Fruit fly (Drosophila melanogaster) whole organism, embryonic: ENCODE data around the gene ida.

Experiments used
- Antp ChIP-seq: fragments of 200-800 bp; sonication (Bioruptor generic); optimal IDR thresholded peaks from 3 replicates; lab custom pipeline; 2016; ENCODE audit warnings: missing biosample characterization, missing genetic modification characterization
- CG10147 ChIP-seq: fragments of 200-800 bp; sonication (Bioruptor generic); optimal IDR thresholded peaks from 2 replicates; lab custom pipeline; 2019; ENCODE audit warnings: missing biosample characterization, mild to moderate bottlenecking, missing genetic modification characterization, moderate library complexity
- CG10959 ChIP-seq: fragments of 200-800 bp; sonication (Bioruptor generic); IDR thresholded peaks from 2 replicates; pipeline ENCODE4 v1.3.6; 2022; ENCODE audit warnings: missing biosample characterization, missing genetic modification characterization
- CG11560 ChIP-seq: fragments of 200-800 bp; sonication (Bioruptor generic); IDR thresholded peaks from 3 replicates; pipeline ENCODE4 v1.3.6; 2022; ENCODE audit warnings: missing biosample characterization, missing genetic modification characterization
- CG12071 ChIP-seq: fragments of 200-800 bp; sonication (Bioruptor generic); optimal IDR thresholded peaks from 3 replicates; lab custom pipeline; 2018; ENCODE audit warnings: missing biosample characterization, mild to moderate bottlenecking, missing genetic modification characterization
- CG12391 ChIP-seq: fragments of 200-800 bp; sonication (Bioruptor generic); optimal IDR thresholded peaks from 3 replicates; lab custom pipeline; 2018; ENCODE audit warnings: missing biosample characterization, mild to moderate bottlenecking, missing genetic modification characterization, moderate library complexity
- CG12659 ChIP-seq: fragments of 200-800 bp; sonication (Bioruptor generic); optimal IDR thresholded peaks from 3 replicates; lab custom pipeline; 2017; ENCODE audit warnings: mild to moderate bottlenecking, missing biosample characterization, missing genetic modification reagents, missing genetic modification characterization
- CG14014 ChIP-seq: fragments of 200-800 bp; sonication (Bioruptor generic); IDR thresholded peaks from 2 replicates; pipeline ENCODE4 v1.3.6; 2022; ENCODE audit warnings: missing biosample characterization, missing genetic modification characterization
- CG14667 ChIP-seq: fragments of 200-800 bp; sonication (Bioruptor generic); IDR thresholded peaks from 2 replicates; pipeline ENCODE4 v1.3.6; 2022; ENCODE audit warnings: missing biosample characterization, missing genetic modification characterization
- CG14965 ChIP-seq: fragments of 200-800 bp; sonication (Bioruptor generic); optimal IDR thresholded peaks from 2 replicates; lab custom pipeline; 2016; ENCODE audit warnings: missing biosample characterization, missing genetic modification characterization, borderline replicate concordance
- CG15269 ChIP-seq: fragments of 200-800 bp; sonication (Bioruptor generic); optimal IDR thresholded peaks from 2 replicates; lab custom pipeline; 2018; ENCODE audit warnings: missing biosample characterization, mild to moderate bottlenecking, missing genetic modification characterization, moderate library complexity
- CG1529 ChIP-seq: fragments of 200-800 bp; sonication (Bioruptor generic); optimal IDR thresholded peaks from 3 replicates; lab custom pipeline; 2018; ENCODE audit warnings: missing biosample characterization, missing genetic modification characterization
- CG17829 ChIP-seq: fragments of 200-800 bp; optimal IDR thresholded peaks from 2 replicates; lab custom pipeline; 2019; ENCODE audit warnings: missing biosample characterization, mild to moderate bottlenecking, missing genetic modification characterization, moderate library complexity
- CG18011 ChIP-seq: fragments of 200-800 bp; sonication (Bioruptor generic); optimal IDR thresholded peaks from 2 replicates; lab custom pipeline; 2017; ENCODE audit warnings: missing biosample characterization, missing genetic modification characterization, mild to moderate bottlenecking, moderate library complexity, missing genotype
- CG3163 ChIP-seq: fragments of 200-800 bp; sonication (Bioruptor generic); optimal IDR thresholded peaks from 3 replicates; lab custom pipeline; 2016; ENCODE audit warnings: missing biosample characterization, missing genetic modification characterization
- CG32532 ChIP-seq: fragments of 200-800 bp; sonication (Bioruptor generic); IDR thresholded peaks from 2 replicates; pipeline ENCODE4 v1.3.6; 2022; ENCODE audit warnings: missing biosample characterization, missing genetic modification characterization
- CG3281 ChIP-seq: fragments of 200-800 bp; sonication (Bioruptor generic); optimal IDR thresholded peaks from 3 replicates; lab custom pipeline; 2017; ENCODE audit warnings: missing biosample characterization, mild to moderate bottlenecking, missing genetic modification characterization
- CG3726 ChIP-seq: fragments of 200-800 bp; sonication (Bioruptor generic); IDR thresholded peaks from 3 replicates; pipeline ENCODE4, ENCODE4 v1.3.6; 2022; ENCODE audit warnings: missing biosample characterization, missing genetic modification characterization
- CG43689 ChIP-seq: fragments of 200-800 bp; sonication (Bioruptor generic); IDR thresholded peaks from 2 replicates; pipeline ENCODE4 v1.3.6; 2022; ENCODE audit warnings: missing biosample characterization, missing genetic modification characterization
- CG4404 ChIP-seq: fragments of 200-800 bp; sonication (Bioruptor generic); IDR thresholded peaks from 2 replicates; pipeline ENCODE4 v1.3.6; 2022; ENCODE audit warnings: missing biosample characterization, missing genetic modification characterization
- CG4820 ChIP-seq: fragments of 200-800 bp; sonication (Bioruptor generic); optimal IDR thresholded peaks from 3 replicates; lab custom pipeline; 2016; ENCODE audit warnings: missing biosample characterization, missing genetic modification characterization
- CG5245 ChIP-seq: fragments of 200-800 bp; sonication (Bioruptor generic); optimal IDR thresholded peaks from 3 replicates; lab custom pipeline; 2016; ENCODE audit warnings: missing biosample characterization, missing genetic modification characterization
- CG6765 ChIP-seq: fragments of 200-800 bp; sonication (Bioruptor generic); optimal IDR thresholded peaks from 3 replicates; lab custom pipeline; 2017; ENCODE audit warnings: missing biosample characterization, mild to moderate bottlenecking, missing genetic modification characterization
- CG6791 ChIP-seq: fragments of 200-800 bp; sonication (Bioruptor generic); IDR thresholded peaks from 3 replicates; pipeline ENCODE4 v1.3.6; 2022; ENCODE audit warnings: missing biosample characterization, missing genetic modification characterization; ENCODE audit not compliant: partially characterized antibody
- CG7928 ChIP-seq: fragments of 200-800 bp; sonication (Bioruptor generic); optimal IDR thresholded peaks from 2 replicates; lab custom pipeline; 2017; ENCODE audit warnings: missing biosample characterization, mild to moderate bottlenecking, missing genetic modification characterization
- CG8089 ChIP-seq: fragments of 200-800 bp; sonication (Bioruptor generic); optimal IDR thresholded peaks from 3 replicates; lab custom pipeline; 2016; ENCODE audit warnings: missing biosample characterization, missing genetic modification characterization
- Camta ChIP-seq: fragments of 200-800 bp; sonication (Bioruptor generic); optimal IDR thresholded peaks from 2 replicates; lab custom pipeline; 2016; ENCODE audit warnings: missing biosample characterization, missing genetic modification characterization
- CrebB ChIP-seq: fragments of 200-800 bp; sonication (Bioruptor generic); optimal IDR thresholded peaks from 3 replicates; lab custom pipeline; 2018; ENCODE audit warnings: missing biosample characterization, mild to moderate bottlenecking, missing genetic modification characterization
- Dbx ChIP-seq: fragments of 200-800 bp; sonication (Bioruptor generic); IDR thresholded peaks from 3 replicates; pipeline ENCODE4 v1.3.6; 2022; ENCODE audit warnings: missing biosample characterization, missing genetic modification characterization
- GATAe ChIP-seq: fragments of 200-800 bp; sonication (Bioruptor generic); conservative IDR thresholded peaks from 2 replicates; pipeline ENCODE4 v1.3.6; 2022; ENCODE audit warnings: missing biosample characterization, missing genetic modification characterization
- Gsc ChIP-seq: fragments of 200-800 bp; sonication (Bioruptor generic); IDR thresholded peaks from 2 replicates; pipeline ENCODE4 v1.3.6; 2022; ENCODE audit warnings: missing biosample characterization, missing genetic modification characterization
- HmgD ChIP-seq: fragments of 200-800 bp; sonication (Bioruptor generic); optimal IDR thresholded peaks from 3 replicates; lab custom pipeline; 2016; ENCODE audit warnings: missing biosample characterization, missing genetic modification characterization
- Hmr ChIP-seq: fragments of 200-800 bp; sonication (Bioruptor generic); optimal IDR thresholded peaks from 3 replicates; lab custom pipeline; 2017; ENCODE audit warnings: mild to moderate bottlenecking, missing biosample characterization, missing genetic modification reagents, missing genetic modification characterization
- Hr51 ChIP-seq, 2 experiments: fragments of 200-800 bp; sonication (Bioruptor generic); optimal IDR thresholded peaks; 2 replicates in 1 of 2; 3 replicates in 1 of 2; lab custom pipeline; 2016 to 2018; ENCODE audit warnings: missing biosample characterization in 2 of 2, missing genetic modification characterization in 2 of 2, mild to moderate bottlenecking in 1 of 2, moderate library complexity in 1 of 2
- Med ChIP-seq: fragments of 200-800 bp; sonication (Bioruptor generic); peaks from one replicate; lab custom pipeline; 2016; ENCODE audit warnings: missing biosample characterization, missing genetic modification characterization, mild to moderate bottlenecking, inconsistent platforms, moderate library complexity
- Usf ChIP-seq: fragments of 200-800 bp; sonication (Bioruptor generic); optimal IDR thresholded peaks from 2 replicates; lab custom pipeline; 2017; ENCODE audit warnings: missing genotype, missing biosample characterization, missing genetic modification characterization
- Xrp1 ChIP-seq: fragments of 200-800 bp; sonication (Bioruptor generic); IDR thresholded peaks from 2 replicates; pipeline ENCODE4 v1.3.6; 2022; ENCODE audit warnings: missing biosample characterization, missing genetic modification characterization
- YL-1 ChIP-seq: fragments of 200-800 bp; sonication (Bioruptor generic); optimal IDR thresholded peaks from 3 replicates; lab custom pipeline; 2017; ENCODE audit warnings: missing biosample characterization, mild to moderate bottlenecking, missing genetic modification characterization
- al ChIP-seq: fragments of 200-800 bp; sonication (Bioruptor generic); IDR thresholded peaks from 2 replicates; pipeline ENCODE4 v1.3.6; 2022; ENCODE audit warnings: missing biosample characterization, missing genetic modification characterization
- bcd ChIP-seq: fragments of 200-800 bp; sonication (Bioruptor generic); optimal IDR thresholded peaks from 2 replicates; lab custom pipeline; 2017; ENCODE audit warnings: missing biosample characterization, mild to moderate bottlenecking, missing genetic modification characterization
- bigmax ChIP-seq: fragments of 200-800 bp; sonication (Bioruptor generic); optimal IDR thresholded peaks from 2 replicates; lab custom pipeline; 2018; ENCODE audit warnings: missing biosample characterization, mild to moderate bottlenecking, missing genetic modification characterization
- dimm ChIP-seq: fragments of 200-800 bp; sonication (Bioruptor generic); IDR thresholded peaks from 2 replicates; pipeline ENCODE4 v1.3.6; 2022; ENCODE audit warnings: missing biosample characterization, missing genetic modification characterization
- dysf ChIP-seq: fragments of 200-800 bp; sonication (Bioruptor generic); IDR thresholded peaks from 3 replicates; pipeline ENCODE4 v1.3.6; 2022; ENCODE audit warnings: missing biosample characterization, missing genetic modification characterization
- esg ChIP-seq: fragments of 200-800 bp; sonication (Bioruptor generic); conservative IDR thresholded peaks from 2 replicates; pipeline ENCODE4 v1.3.6; 2022; ENCODE audit warnings: missing biosample characterization, missing genetic modification characterization
- hb ChIP-seq: fragments of 200-800 bp; sonication (Bioruptor generic); IDR thresholded peaks from 3 replicates; pipeline ENCODE4 v1.3.6; 2022; ENCODE audit warnings: missing biosample characterization, missing genetic modification characterization; ENCODE audit not compliant: partially characterized antibody
- hbn ChIP-seq: fragments of 200-800 bp; sonication (Bioruptor generic); IDR thresholded peaks from 2 replicates; pipeline ENCODE4 v1.3.6; 2022; ENCODE audit warnings: missing biosample characterization, missing genetic modification characterization; ENCODE audit not compliant: partially characterized antibody
- ind ChIP-seq: fragments of 200-800 bp; sonication (Bioruptor generic); optimal IDR thresholded peaks from 3 replicates; lab custom pipeline; 2016; ENCODE audit warnings: missing biosample characterization, missing genetic modification characterization
- klu ChIP-seq: fragments of 200-800 bp; sonication (Bioruptor generic); IDR thresholded peaks from 2 replicates; pipeline ENCODE4 v1.3.6; 2022; ENCODE audit warnings: missing biosample characterization, missing genetic modification characterization
- mirr ChIP-seq: fragments of 200-800 bp; sonication (Bioruptor generic); optimal IDR thresholded peaks from 3 replicates; lab custom pipeline; 2018; ENCODE audit warnings: missing biosample characterization, mild to moderate bottlenecking, missing genetic modification characterization
- nom ChIP-seq: fragments of 200-800 bp; sonication (Bioruptor generic); optimal IDR thresholded peaks from 2 replicates; lab custom pipeline; 2017; ENCODE audit warnings: missing biosample characterization, missing genetic modification characterization, mild to moderate bottlenecking, moderate library complexity, missing genetic modification reagents
- run ChIP-seq: fragments of 200-800 bp; sonication (Bioruptor generic); optimal IDR thresholded peaks from 3 replicates; lab custom pipeline; 2018; ENCODE audit warnings: missing biosample characterization, mild to moderate bottlenecking, missing genetic modification characterization
- unpg ChIP-seq: fragments of 200-800 bp; sonication (Bioruptor generic); optimal IDR thresholded peaks from 3 replicates; lab custom pipeline; 2018; ENCODE audit warnings: missing biosample characterization, mild to moderate bottlenecking, missing genetic modification characterization, moderate library complexity

The ida gene

DNA sequence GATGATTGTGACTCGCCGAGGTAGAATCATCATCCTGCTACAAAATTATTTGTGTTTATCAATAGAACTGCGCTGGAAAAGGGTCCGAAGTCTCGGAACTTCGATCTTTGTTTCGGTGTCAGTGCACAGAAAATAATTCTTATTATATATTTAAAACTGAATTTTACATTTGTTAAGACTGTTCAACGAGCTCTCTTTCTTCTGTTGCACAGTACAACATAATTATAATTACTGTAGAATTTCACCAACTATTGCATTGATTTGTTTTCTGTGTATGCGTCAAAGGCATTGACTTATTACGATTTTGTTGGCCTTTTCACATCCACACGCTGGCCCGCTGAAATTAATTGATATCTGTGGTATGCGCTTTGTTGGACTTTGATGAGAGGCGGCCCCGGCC lies 41.7 kb upstream of the ida start (continued):
- TF ChIP-seq CG4820 = no peak
- TF ChIP-seq dimm (GFP tag; lab: Robert Waterston, UW) = no peak
- TF ChIP-seq bcd (GFP tag; lab: Kevin White, UChicago) = no peak
- no peak for TF ChIP-seq CG3281 (GFP tag; lab: Kevin White, UChicago)
- TF ChIP-seq CG43689 (GFP tag; lab: Robert Waterston, UW) = no peak
- TF ChIP-seq run = no peak
- TF ChIP-seq hb (GFP tag; lab: Robert Waterston, UW) = no peak
- no peak for TF ChIP-seq CG12659
- TF ChIP-seq CG12071 (GFP tag; lab: Kevin White, UChicago) = no peak
- TF ChIP-seq mirr (GFP tag; lab: Kevin White, UChicago) = no peak
- no peak for TF ChIP-seq CG10147 (GFP tag; lab: Kevin White, UChicago)
- no peak for TF ChIP-seq hbn (GFP tag; lab: Robert Waterston, UW)
- TF ChIP-seq klu (GFP tag; lab: Robert Waterston, UW) = no peak
- TF ChIP-seq al = no peak
- TF ChIP-seq CG3163 = no peak
- no peak for TF ChIP-seq HmgD (GFP tag; lab: Kevin White, UChicago)
- no peak for TF ChIP-seq CrebB (tag; lab: Kevin White, UChicago)
- no peak for TF ChIP-seq Gsc (GFP tag; lab: Robert Waterston, UW)
- TF ChIP-seq CG14014 (GFP tag; lab: Robert Waterston, UW) = no peak
- no peak for TF ChIP-seq CG1529 (GFP tag; lab: Kevin White, UChicago)
- no peak for TF ChIP-seq CG18011
- no peak for TF ChIP-seq CG14667 (GFP tag; lab: Robert Waterston, UW)
- no peak for TF ChIP-seq ind
- no peak for TF ChIP-seq Hr51 (GFP tag; optimal IDR thresholded peaks at IDR 0.05; lab: Kevin White, UChicago)
- no peak for TF ChIP-seq CG11560
- no peak for TF ChIP-seq GATAe
- no peak for TF ChIP-seq bigmax (GFP tag; lab: Kevin White, UChicago)
- no peak for TF ChIP-seq CG3726 (GFP tag; lab: Robert Waterston, UW)
- TF ChIP-seq Usf (GFP tag; lab: Kevin White, UChicago) = no peak
- TF ChIP-seq CG6765 (GFP tag; lab: Kevin White, UChicago) = no peak
- no peak for TF ChIP-seq dysf (GFP tag; lab: Robert Waterston, UW)
- TF ChIP-seq CG14965 = no peak
- no peak for TF ChIP-seq nom
- TF ChIP-seq CG17829 = no peak
- TF ChIP-seq CG8089 (GFP tag; lab: Kevin White, UChicago) = no peak
- no peak for TF ChIP-seq CG6791
- no peak for TF ChIP-seq Hmr (GFP tag; lab: Kevin White, UChicago)
- TF ChIP-seq unpg (GFP tag; lab: Kevin White, UChicago) = peak; percentile 25
- no peak for TF ChIP-seq CG15269 (tag; lab: Kevin White, UChicago)
- TF ChIP-seq esg (GFP tag; lab: Robert Waterston, UW) = no peak
- no peak for TF ChIP-seq CG10959 (GFP tag; lab: Robert Waterston, UW)
- TF ChIP-seq CG5245 (GFP tag; lab: Kevin White, UChicago) = no peak
- TF ChIP-seq CG12391 = peak; percentile 17
- no peak for TF ChIP-seq Antp (GFP tag; lab: Kevin White, UChicago)
- TF ChIP-seq CG4404 = no peak
- no peak for TF ChIP-seq Dbx
- TF ChIP-seq Med = no peak
- no peak for TF ChIP-seq CG32532 (GFP tag; lab: Robert Waterston, UW)
- TF ChIP-seq CG7928 (GFP tag; lab: Kevin White, UChicago) = no peak
- TF ChIP-seq Xrp1 (GFP tag; lab: Robert Waterston, UW) = peak; percentile 51; the same call in 1 of the 2 replicates
- no peak for TF ChIP-seq Camta (GFP tag; lab: Kevin White, UChicago)
- no peak for TF ChIP-seq YL-1 (GFP tag; lab: Kevin White, UChicago)
